Worm (Caenorhabditis elegans) whole organism, L4/young adult: ENCODE measurements around the gene secs-1.
A peak's percentile ranks its signal among the peaks of the same experiment; 100 is the strongest.

Experiments used
- W03F9.2 ChIP-seq: fragments of 150-350 bp; optimal IDR thresholded peaks from 2 replicates; lab custom pipeline; 2014; ENCODE audit warnings: missing biosample characterization, missing genetic modification characterization
- dao-5 ChIP-seq: sonication (generic microtip); optimal IDR thresholded peaks from 2 replicates; lab custom pipeline; 2016; ENCODE audit warnings: missing genotype, missing genetic modification characterization, moderate library complexity, missing compliant biosample characterization
- him-1 ChIP-seq: sonication (generic microtip); optimal IDR thresholded peaks from 2 replicates; lab custom pipeline; 2016; ENCODE audit warnings: missing genotype, missing genetic modification reagents, missing genetic modification characterization, missing compliant biosample characterization

The secs-1 gene

ce11 chrV:10804374-10804773, at the start of gene secs-1:
secs-1 (minus strand) TSS chrV:10804474.
- TF ChIP-seq dao-5 (tag; lab: Kevin White, UChicago) (no peak), W03F9.2 (no peak)

- no peak for TF ChIP-seq him-1 (tag; lab: Kevin White, UChicago)
- no peak for TF ChIP-seq W03F9.2
- no peak for TF ChIP-seq dao-5 (tag; lab: Kevin White, UChicago)
These were observed 42.6 kb upstream of the secs-1 start, which contains the start of gene C29A12.6 for ce11 chrV:10846893-10847292. C29A12.6 (plus strand) TSS chrV:10847193.

ce11 chrV:10839398-10839797, 35.1 kb upstream of the secs-1 start:
- TF ChIP-seq dao-5 (tag; lab: Kevin White, UChicago) (no peak), him-1 (tag; lab: Kevin White, UChicago) (no peak), W03F9.2 (no peak)

- TF ChIP-seq dao-5 (tag; lab: Kevin White, UChicago) = no peak
- TF ChIP-seq W03F9.2 = no peak
- no peak for TF ChIP-seq him-1 (tag; lab: Kevin White, UChicago)
These were observed 33.9 kb upstream of the secs-1 start for ce11 chrV:10838204-10838603.

ce11 chrV:10834682-10835219, 30.5 kb upstream of the secs-1 start:
- TF ChIP-seq W03F9.2 (no peak), dao-5 (tag; lab: Kevin White, UChicago) (no peak), him-1 (tag; lab: Kevin White, UChicago) (no peak)

- TF ChIP-seq W03F9.2 (no peak), dao-5 (tag; lab: Kevin White, UChicago) (no peak), him-1 (tag; lab: Kevin White, UChicago) (no peak)
These were observed 28.6 kb upstream of the secs-1 start for ce11 chrV:10832862-10833261.

ce11 chrV:10824711-10825110, 20.4 kb upstream of the secs-1 start, which contains the start of gene nrx-1:
nrx-1 (plus strand) TSS chrV:10825011.
- TF ChIP-seq W03F9.2 (no peak), dao-5 (tag; lab: Kevin White, UChicago) (no peak), him-1 (tag; lab: Kevin White, UChicago) (no peak)

- TF ChIP-seq dao-5 (tag; lab: Kevin White, UChicago) = no peak
- TF ChIP-seq him-1 (tag; lab: Kevin White, UChicago) = no peak
- no peak for TF ChIP-seq W03F9.2
These were observed 14.2 kb upstream of the secs-1 start for ce11 chrV:10818498-10818897.

- TF ChIP-seq him-1 (tag; lab: Kevin White, UChicago) (no peak), dao-5 (tag; lab: Kevin White, UChicago) (no peak), W03F9.2 (no peak)
These were observed 12.6 kb upstream of the secs-1 start for ce11 chrV:10816831-10817230.

ce11 chrV:10814333-10814732, 10.1 kb upstream of the secs-1 start:
- no peak for TF ChIP-seq dao-5 (tag; lab: Kevin White, UChicago)
- TF ChIP-seq W03F9.2 = no peak
- TF ChIP-seq him-1 (tag; lab: Kevin White, UChicago) = no peak

ce11 chrV:10813425-10814156, 9.3 kb upstream of the secs-1 start, which contains the start of the genes C29A12.1 and lig-1:
C29A12.1 (minus strand) TSS chrV:10813487.
lig-1 (plus strand) TSS chrV:10814106.
- TF ChIP-seq dao-5 (tag; lab: Kevin White, UChicago) (no peak), W03F9.2 (peak; percentile 21)

- TF ChIP-seq dao-5 (tag; lab: Kevin White, UChicago) (no peak), W03F9.2 (no peak), him-1 (tag; lab: Kevin White, UChicago) (no peak)
These were observed 7.5 kb upstream of the secs-1 start, which contains the start of gene C29A12.22 for ce11 chrV:10811763-10812162. C29A12.22 (plus strand) TSS chrV:10812063.

- peak; percentile 29 for TF ChIP-seq dao-5 (tag; lab: Kevin White, UChicago)
- peak; percentile 33 for TF ChIP-seq him-1 (tag; lab: Kevin White, UChicago)
- TF ChIP-seq W03F9.2 = peak; percentile 92
These were observed 3.6 kb upstream of the secs-1 start, which contains the start of gene plrg-1 for ce11 chrV:10807862-10808327. plrg-1 (minus strand) TSS chrV:10807912.

ce11 chrV:10805934-10806333, 1.7 kb upstream of the secs-1 start, which contains the start of gene prp-38:
prp-38 (minus strand) TSS chrV:10806034.
- TF ChIP-seq W03F9.2 = no peak
- TF ChIP-seq him-1 (tag; lab: Kevin White, UChicago) = no peak
- no peak for TF ChIP-seq dao-5 (tag; lab: Kevin White, UChicago)
